Fruit fly (Drosophila melanogaster): ENCODE measurements around the gene cutlet.

dm6 chr2L:3737003-3737662, 25.6 kb upstream of the cutlet start:
- TF ChIP-seq Hr78 (GFP tag; optimal IDR thresholded peaks at IDR 0.05) (no peak), Abd-B (GFP tag; optimal IDR thresholded peaks at IDR 0.05) (no peak)

All from whole organism, wandering third instar larva.